Fruit fly (Drosophila melanogaster): ENCODE data around the gene c11.1.

Gene c11.1

dm6 chrX:9295518-9295917 is 12.6 kb upstream of the c11.1 start (continued):
- TF ChIP-seq CG2712 (tag; optimal IDR thresholded peaks at IDR 0.05), result peak; percentile 57
- TF ChIP-seq Doc2 (GFP tag; IDR thresholded peaks at IDR 0.05), result no peak
- TF ChIP-seq CG15696 (tag; optimal IDR thresholded peaks at IDR 0.05), result no peak
- no peak for TF ChIP-seq lbe (GFP tag; optimal IDR thresholded peaks at IDR 0.05)
- TF ChIP-seq gcm (GFP tag; optimal IDR thresholded peaks at IDR 0.05), result no peak
- TF ChIP-seq bsh (GFP tag; optimal IDR thresholded peaks at IDR 0.05), result peak in 1 of 2 experiments; percentile 62
- no peak for TF ChIP-seq ERR (GFP tag; optimal IDR thresholded peaks at IDR 0.05)
- TF ChIP-seq CG4730 (GFP tag; IDR thresholded peaks at IDR 0.05), result 0 out of 2 replicates have a peak, but pooled peaks have one; percentile 26
- TF ChIP-seq run (tag; optimal IDR thresholded peaks at IDR 0.05), result no peak
- TF ChIP-seq usp (GFP tag; optimal IDR thresholded peaks at IDR 0.05), result no peak
- no peak for TF ChIP-seq nau (GFP tag; optimal IDR thresholded peaks at IDR 0.05)
- TF ChIP-seq CG10543 (GFP tag; optimal IDR thresholded peaks at IDR 0.05), result no peak
- TF ChIP-seq CG32532 (GFP tag; IDR thresholded peaks at IDR 0.05), result no peak
- TF ChIP-seq chif (GFP tag; optimal IDR thresholded peaks at IDR 0.05), result peak in 1 of 2 experiments; percentile 29
- no peak; the same call in 1 of the 2 replicates for TF ChIP-seq CG10366 (GFP tag; IDR thresholded peaks at IDR 0.05)
- TF ChIP-seq HHEX (GFP tag; optimal IDR thresholded peaks at IDR 0.05), result no peak
- no peak for TF ChIP-seq Oaz (GFP tag; IDR thresholded peaks at IDR 0.05)
- TF ChIP-seq cwo (GFP tag; optimal IDR thresholded peaks at IDR 0.05), result no peak
- no peak for TF ChIP-seq CG9817 (tag; optimal IDR thresholded peaks at IDR 0.05)
- TF ChIP-seq az2 (GFP tag; optimal IDR thresholded peaks at IDR 0.05), result peak; percentile 23
- no peak for TF ChIP-seq Deaf1 (tag; optimal IDR thresholded peaks at IDR 0.05)
- TF ChIP-seq Spps (tag; optimal IDR thresholded peaks at IDR 0.05), result peak; percentile 3
- no peak for TF ChIP-seq CG18599 (GFP tag; optimal IDR thresholded peaks at IDR 0.05)
- no peak for TF ChIP-seq cas (GFP tag; IDR thresholded peaks at IDR 0.05)
- TF ChIP-seq CG12155 (GFP tag; optimal IDR thresholded peaks at IDR 0.05), result no peak
- no peak for TF ChIP-seq Fer2 (tag; optimal IDR thresholded peaks at IDR 0.05)
- no peak for TF ChIP-seq CG12104 (GFP tag; optimal IDR thresholded peaks at IDR 0.05)
- TF ChIP-seq gcm2 (GFP tag; optimal IDR thresholded peaks at IDR 0.05), result no peak
- TF ChIP-seq fd96Cb (tag; optimal IDR thresholded peaks at IDR 0.05), result peak; percentile 40
- TF ChIP-seq CG5245 (GFP tag; optimal IDR thresholded peaks at IDR 0.05), result no peak
- no peak for TF ChIP-seq pita (GFP tag; optimal IDR thresholded peaks at IDR 0.05)
- TF ChIP-seq lov (optimal IDR thresholded peaks at IDR 0.05), result no peak
- no peak for TF ChIP-seq lov (GFP tag; IDR thresholded peaks at IDR 0.05)
- no peak for TF ChIP-seq Side (GFP tag; optimal IDR thresholded peaks at IDR 0.05)
- TF ChIP-seq sd (tag; optimal IDR thresholded peaks at IDR 0.05), result no peak
- no peak for TF ChIP-seq HLHmδ (GFP tag; optimal IDR thresholded peaks at IDR 0.05)
- TF ChIP-seq CoRest (tag; optimal IDR thresholded peaks at IDR 0.05), result peak; percentile 0
- TF ChIP-seq CG7839 (tag; optimal IDR thresholded peaks at IDR 0.05), result peak; percentile 31
- TF ChIP-seq mam (GFP tag; optimal IDR thresholded peaks at IDR 0.05), result no peak
- no peak for TF ChIP-seq CG7556 (GFP tag; optimal IDR thresholded peaks at IDR 0.05)
- TF ChIP-seq Hr78 (GFP tag; optimal IDR thresholded peaks at IDR 0.05), result no peak
- no peak for TF ChIP-seq Poxn (GFP tag; IDR thresholded peaks at IDR 0.05)
- TF ChIP-seq CG33557 (GFP tag; optimal IDR thresholded peaks at IDR 0.05), result no peak
- TF ChIP-seq CG9797 (GFP tag; optimal IDR thresholded peaks at IDR 0.05), result no peak
- TF ChIP-seq pnt (GFP tag; optimal IDR thresholded peaks at IDR 0.05), result peak; percentile 11
- no peak for TF ChIP-seq Rfx (GFP tag; IDR thresholded peaks at IDR 0.05)
- no peak for TF ChIP-seq MESR4 (GFP tag; optimal IDR thresholded peaks at IDR 0.05)
- TF ChIP-seq CG13296 (GFP tag; optimal IDR thresholded peaks at IDR 0.05), result no peak
- no peak for TF ChIP-seq CG7786 (GFP tag; optimal IDR thresholded peaks at IDR 0.05)
- TF ChIP-seq CG11456 (GFP tag; IDR thresholded peaks at IDR 0.05), result no peak
- TF ChIP-seq seq (GFP tag; IDR thresholded peaks at IDR 0.05), result no peak

Data from whole organism, embryonic.